Fruit fly (Drosophila melanogaster) whole organism, prepupa: ENCODE measurements around the gene timeout.
A peak's percentile ranks its signal among the peaks of the same experiment; 100 is the strongest.

Experiments
- Blimp-1 ChIP-seq: fragments of 200-800 bp; sonication (Bioruptor generic); optimal IDR thresholded peaks from 3 replicates; lab custom pipeline; 2017; ENCODE audit warnings: missing biosample characterization, missing genetic modification characterization, mild to moderate bottlenecking, moderate library complexity, missing genetic modification reagents
- CG10631 ChIP-seq: fragments of 200-800 bp; sonication (Bioruptor generic); optimal IDR thresholded peaks from 2 replicates; lab custom pipeline; 2016; ENCODE audit warnings: missing biosample characterization, missing genetic modification characterization
- CG10669 ChIP-seq: fragments of 200-800 bp; sonication (Bioruptor generic); optimal IDR thresholded peaks from 3 replicates; lab custom pipeline; 2018; ENCODE audit warnings: missing biosample characterization, mild to moderate bottlenecking, missing genetic modification characterization, moderate library complexity
- CG11294 ChIP-seq: fragments of 200-800 bp; sonication (Bioruptor generic); IDR thresholded peaks from 2 replicates; pipeline ENCODE4 v1.3.6; 2022; ENCODE audit warnings: missing biosample characterization, missing genetic modification characterization
- CG11762 ChIP-seq: fragments of 200-800 bp; sonication (Bioruptor generic); optimal IDR thresholded peaks from 3 replicates; lab custom pipeline; 2016; ENCODE audit warnings: missing biosample characterization, missing genetic modification characterization; ENCODE audit not compliant: insufficient read depth
- CG11902 ChIP-seq: fragments of 200-800 bp; sonication (Bioruptor generic); optimal IDR thresholded peaks from 3 replicates; lab custom pipeline; 2016; ENCODE audit warnings: missing biosample characterization, missing genetic modification characterization
- CG15336 ChIP-seq: fragments of 200-800 bp; sonication (Bioruptor generic); IDR thresholded peaks from 2 replicates; pipeline ENCODE4 v1.3.6; 2022; ENCODE audit warnings: missing biosample characterization, missing genetic modification characterization
- CG1621 ChIP-seq: fragments of 200-800 bp; sonication (Bioruptor generic); optimal IDR thresholded peaks from 3 replicates; lab custom pipeline; 2018; ENCODE audit warnings: missing biosample characterization, mild to moderate bottlenecking, missing genetic modification characterization
- CG16779 ChIP-seq: fragments of 200-800 bp; sonication (Bioruptor generic); optimal IDR thresholded peaks from 3 replicates; lab custom pipeline; 2017; ENCODE audit warnings: missing biosample characterization, mild to moderate bottlenecking, missing genetic modification characterization
- CG31627 ChIP-seq: fragments of 200-800 bp; sonication (Bioruptor generic); optimal IDR thresholded peaks from 3 replicates; lab custom pipeline; 2016; ENCODE audit warnings: missing biosample characterization, missing genetic modification characterization
- CG32006 ChIP-seq: fragments of 200-800 bp; sonication (Bioruptor generic); optimal IDR thresholded peaks from 3 replicates; lab custom pipeline; 2017; ENCODE audit warnings: missing biosample characterization, mild to moderate bottlenecking, missing genetic modification characterization
- CG3919 ChIP-seq: fragments of 200-800 bp; sonication (Bioruptor generic); optimal IDR thresholded peaks from 3 replicates; lab custom pipeline; 2016; ENCODE audit warnings: missing biosample characterization, missing genetic modification characterization
- CG4318 ChIP-seq: fragments of 200-800 bp; sonication (Bioruptor generic); optimal IDR thresholded peaks from 3 replicates; lab custom pipeline; 2017; ENCODE audit warnings: missing biosample characterization, mild to moderate bottlenecking, missing genetic modification characterization
- CG6163 ChIP-seq: fragments of 200-800 bp; sonication (Bioruptor generic); IDR thresholded peaks from 3 replicates; pipeline ENCODE4 v1.3.6; 2022; ENCODE audit warnings: missing biosample characterization, missing genetic modification characterization
- CG6276 ChIP-seq: fragments of 200-800 bp; sonication (Bioruptor generic); optimal IDR thresholded peaks from 2 replicates; lab custom pipeline; 2017; ENCODE audit warnings: missing biosample characterization, mild to moderate bottlenecking, missing genetic modification characterization
- CG6792 ChIP-seq: fragments of 200-800 bp; sonication (Bioruptor generic); optimal IDR thresholded peaks from 3 replicates; lab custom pipeline; 2016; ENCODE audit warnings: missing biosample characterization, missing genetic modification characterization
- CG6808 ChIP-seq: fragments of 200-800 bp; sonication (Bioruptor generic); optimal IDR thresholded peaks from 3 replicates; lab custom pipeline; 2017; ENCODE audit warnings: missing biosample characterization, missing genetic modification characterization, mild to moderate bottlenecking, moderate library complexity, missing genetic modification reagents
- CG6854 ChIP-seq: fragments of 200-800 bp; sonication (Bioruptor generic); optimal IDR thresholded peaks from 2 replicates; lab custom pipeline; 2017; ENCODE audit warnings: missing biosample characterization, mild to moderate bottlenecking, missing genetic modification characterization
- CG8119 ChIP-seq: fragments of 200-800 bp; sonication (Bioruptor generic); IDR thresholded peaks from 3 replicates; pipeline ENCODE4 v1.3.6; 2022; ENCODE audit warnings: missing biosample characterization, missing genetic modification characterization
- CG8319 ChIP-seq: fragments of 200-800 bp; sonication (Bioruptor generic); optimal IDR thresholded peaks from 3 replicates; lab custom pipeline; 2016; ENCODE audit warnings: missing biosample characterization, missing genetic modification characterization
- Eip75B ChIP-seq: fragments of 200-800 bp; sonication (Bioruptor generic); optimal IDR thresholded peaks from 3 replicates; lab custom pipeline; 2016; ENCODE audit warnings: missing biosample characterization, missing genetic modification characterization
- Eip78C ChIP-seq: fragments of 200-800 bp; sonication (Bioruptor generic); peaks from one replicate; lab custom pipeline; 2016; ENCODE audit warnings: missing biosample characterization, missing genetic modification characterization
- Eip93F ChIP-seq: fragments of 200-800 bp; sonication (Bioruptor generic); optimal IDR thresholded peaks from 2 replicates; lab custom pipeline; 2016; ENCODE audit warnings: missing biosample characterization, mild to moderate bottlenecking, missing genetic modification characterization
- Ets21C ChIP-seq: fragments of 200-800 bp; sonication (Bioruptor generic); optimal IDR thresholded peaks from 3 replicates; lab custom pipeline; 2016; ENCODE audit warnings: missing biosample characterization, missing genetic modification characterization
- Ets96B ChIP-seq: fragments of 200-800 bp; optimal IDR thresholded peaks from 2 replicates; lab custom pipeline; 2019; ENCODE audit warnings: missing biosample characterization, mild to moderate bottlenecking, missing genetic modification characterization, moderate library complexity
- Gug ChIP-seq: fragments of 200-800 bp; sonication (Bioruptor generic); IDR thresholded peaks from 2 replicates; pipeline ENCODE4 v1.3.6; 2022; ENCODE audit warnings: missing biosample characterization, missing genetic modification characterization
- Hr38 ChIP-seq: sonication (Bioruptor generic); optimal IDR thresholded peaks from 2 replicates; lab custom pipeline; 2016; ENCODE audit warnings: missing biosample characterization, missing genetic modification characterization
- Hr39 ChIP-seq: fragments of 200-800 bp; sonication (Bioruptor generic); optimal IDR thresholded peaks from 2 replicates; lab custom pipeline; 2016; ENCODE audit warnings: missing biosample characterization, missing genetic modification characterization
- Hr4 ChIP-seq: fragments of 200-800 bp; sonication (Bioruptor generic); optimal IDR thresholded peaks from 3 replicates; lab custom pipeline; 2016; ENCODE audit warnings: missing biosample characterization, missing genetic modification characterization
- Lpt ChIP-seq: fragments of 200-800 bp; sonication (Bioruptor generic); optimal IDR thresholded peaks from 3 replicates; lab custom pipeline; 2016; ENCODE audit warnings: missing biosample characterization, missing genetic modification characterization
- Met ChIP-seq: fragments of 200-800 bp; sonication (Bioruptor generic); optimal IDR thresholded peaks from 3 replicates; lab custom pipeline; 2016; ENCODE audit warnings: missing biosample characterization, missing genetic modification characterization
- OdsH ChIP-seq: fragments of 200-800 bp; sonication (Bioruptor generic); optimal IDR thresholded peaks from 3 replicates; lab custom pipeline; 2016; ENCODE audit warnings: missing biosample characterization, missing genetic modification characterization
- Smox ChIP-seq: fragments of 200-800 bp; sonication (Bioruptor generic); optimal IDR thresholded peaks from 3 replicates; lab custom pipeline; 2016; ENCODE audit warnings: missing biosample characterization, missing genetic modification characterization
- Sox102F ChIP-seq: fragments of 200-800 bp; sonication (Bioruptor generic); optimal IDR thresholded peaks from 2 replicates; lab custom pipeline; 2016; ENCODE audit warnings: missing biosample characterization, mild to moderate bottlenecking, missing genetic modification characterization
- Sox14 ChIP-seq: fragments of 200-800 bp; sonication (Bioruptor generic); optimal IDR thresholded peaks from 3 replicates; lab custom pipeline; 2016; ENCODE audit warnings: missing biosample characterization, missing genetic modification characterization
- Sox15 ChIP-seq: fragments of 200-800 bp; sonication (Bioruptor generic); optimal IDR thresholded peaks from 3 replicates; lab custom pipeline; 2016; ENCODE audit warnings: missing biosample characterization, missing genetic modification characterization
- acj6 ChIP-seq: fragments of 200-800 bp; sonication (Bioruptor generic); optimal IDR thresholded peaks from 3 replicates; lab custom pipeline; 2016; ENCODE audit warnings: missing biosample characterization, missing genetic modification characterization
- cyc ChIP-seq: fragments of 200-800 bp; sonication (Bioruptor generic); optimal IDR thresholded peaks from 3 replicates; lab custom pipeline; 2016; ENCODE audit warnings: missing biosample characterization, missing genetic modification characterization
- dsx ChIP-seq: fragments of 200-800 bp; optimal IDR thresholded peaks from 3 replicates; lab custom pipeline; 2019; ENCODE audit warnings: missing biosample characterization, mild to moderate bottlenecking, missing genetic modification characterization, moderate library complexity; ENCODE audit not compliant: poor library complexity, severe bottlenecking
- eg ChIP-seq: fragments of 200-800 bp; sonication (Bioruptor generic); IDR thresholded peaks from 3 replicates; pipeline ENCODE4 v1.3.6; 2022; ENCODE audit warnings: missing biosample characterization, missing genetic modification characterization
- fd59A ChIP-seq: fragments of 200-800 bp; sonication (Bioruptor generic); optimal IDR thresholded peaks from 2 replicates; lab custom pipeline; 2017; ENCODE audit warnings: missing biosample characterization, mild to moderate bottlenecking, missing genetic modification characterization, missing genetic modification reagents
- fd85E ChIP-seq: fragments of 200-800 bp; sonication (Bioruptor generic); optimal IDR thresholded peaks from 3 replicates; lab custom pipeline; 2016; ENCODE audit warnings: missing biosample characterization, missing genetic modification characterization
- fkh ChIP-seq: fragments of 200-800 bp; sonication (Bioruptor generic); optimal IDR thresholded peaks from 3 replicates; lab custom pipeline; 2017; ENCODE audit warnings: missing biosample characterization, mild to moderate bottlenecking, missing genetic modification characterization, moderate library complexity
- lz ChIP-seq: fragments of 200-800 bp; sonication (Bioruptor generic); optimal IDR thresholded peaks from 3 replicates; lab custom pipeline; 2016; ENCODE audit warnings: missing biosample characterization, missing genetic modification characterization
- pdm3 ChIP-seq: fragments of 200-800 bp; sonication (Bioruptor generic); optimal IDR thresholded peaks from 3 replicates; lab custom pipeline; 2016; ENCODE audit warnings: missing biosample characterization, missing genetic modification characterization
- ss ChIP-seq, 2 experiments: fragments of 200-800 bp; sonication (Bioruptor generic); optimal IDR thresholded peaks; 2 replicates in 1 of 2; 3 replicates in 1 of 2; lab custom pipeline; 2017 to 2018; ENCODE audit warnings: mild to moderate bottlenecking in 2 of 2, missing biosample characterization in 2 of 2, missing genetic modification characterization in 2 of 2, moderate library complexity in 1 of 2
- svp ChIP-seq: fragments of 200-800 bp; sonication (Bioruptor generic); peaks from one replicate; lab custom pipeline; 2016; ENCODE audit warnings: missing biosample characterization, missing genetic modification characterization
- topi ChIP-seq: fragments of 200-800 bp; sonication (Bioruptor generic); optimal IDR thresholded peaks from 3 replicates; lab custom pipeline; 2016; ENCODE audit warnings: missing biosample characterization, missing genetic modification characterization
- vri ChIP-seq: fragments of 200-800 bp; sonication (Bioruptor generic); optimal IDR thresholded peaks from 3 replicates; lab custom pipeline; 2016; ENCODE audit warnings: missing biosample characterization, mild to moderate bottlenecking, missing genetic modification characterization

Gene timeout

DNA sequence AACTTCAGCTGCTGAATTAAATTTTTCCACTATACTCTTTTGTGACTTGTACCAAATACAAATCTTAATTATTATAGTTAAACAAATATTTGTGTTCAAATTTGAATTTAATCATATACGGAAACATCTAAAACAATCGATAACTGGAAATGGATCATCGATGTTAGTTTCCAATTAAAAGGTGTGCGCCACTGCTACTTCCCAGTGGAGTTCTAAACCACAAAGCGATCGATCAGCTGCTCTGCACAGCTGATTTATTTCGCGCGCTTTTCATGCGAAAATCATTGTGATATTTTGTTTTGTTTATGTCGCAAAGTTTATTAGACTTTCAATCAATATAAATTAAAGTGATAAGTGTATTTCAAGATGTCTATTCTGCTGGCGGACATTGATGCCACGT lies at the start of gene timeout:
Gene timeout (plus strand): TSS at position 257 of the 400 bp plus-strand sequence.
- peak; percentile 30 for TF ChIP-seq CG1621 (tag; lab: Kevin White, UChicago)
- no peak for TF ChIP-seq svp (GFP tag; lab: Kevin White, UChicago)
- TF ChIP-seq fkh (GFP tag; lab: Kevin White, UChicago), result peak; percentile 44
- peak; percentile 11 for TF ChIP-seq dsx (GFP tag; lab: Kevin White, UChicago)
- TF ChIP-seq fd85E, result no peak
- no peak for TF ChIP-seq CG6276 (GFP tag; lab: Kevin White, UChicago)
- TF ChIP-seq cyc (GFP tag; lab: Kevin White, UChicago), result no peak
- TF ChIP-seq CG6163 (GFP tag; lab: Robert Waterston, UW), result no peak
- TF ChIP-seq CG11294 (GFP tag; lab: Robert Waterston, UW), result no peak
- peak; percentile 56 for TF ChIP-seq Eip78C (GFP tag; lab: Kevin White, UChicago)

DNA sequence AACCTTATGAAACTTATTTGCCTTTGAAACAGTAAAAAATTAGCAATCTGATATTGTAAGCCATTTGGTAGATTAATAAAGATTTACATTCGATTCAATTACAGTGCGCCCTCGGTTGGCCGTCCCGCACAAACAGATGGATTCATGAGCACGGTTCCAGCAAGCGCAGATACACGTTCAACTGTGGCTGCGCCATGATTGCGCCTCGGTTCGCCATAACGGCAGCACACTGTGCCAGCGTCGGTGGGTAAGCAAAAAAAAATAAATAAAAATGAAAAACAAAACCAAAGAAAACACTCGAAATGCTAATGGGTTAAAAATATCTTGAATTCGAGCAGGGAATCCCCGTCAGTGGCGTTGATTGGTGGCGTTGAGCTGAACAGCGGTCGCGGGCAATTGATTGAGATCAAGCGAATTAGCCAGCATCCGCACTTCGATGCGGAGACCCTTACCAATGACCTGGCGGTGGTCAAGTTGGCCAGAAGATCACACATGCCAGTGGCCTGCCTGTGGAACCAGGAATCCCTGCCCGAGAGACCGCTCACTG lies 49.3 kb upstream of the timeout start:
- no peak for TF ChIP-seq vri (GFP tag; lab: Kevin White, UChicago)
- no peak for TF ChIP-seq dsx (GFP tag; lab: Kevin White, UChicago)
- no peak for TF ChIP-seq Gug (GFP tag; lab: Robert Waterston, UW)
- no peak for TF ChIP-seq Hr38
- TF ChIP-seq CG11902 (GFP tag; lab: Kevin White, UChicago), result no peak
- no peak for TF ChIP-seq OdsH (GFP tag; lab: Kevin White, UChicago)
- peak; percentile 30 for TF ChIP-seq topi (GFP tag; lab: Kevin White, UChicago)
- TF ChIP-seq CG15336, result no peak
- TF ChIP-seq CG8319 (GFP tag; lab: Kevin White, UChicago), result no peak
- no peak for TF ChIP-seq CG1621 (tag; lab: Kevin White, UChicago)
- TF ChIP-seq CG3919 (GFP tag; lab: Kevin White, UChicago), result no peak
- no peak for TF ChIP-seq CG4318 (GFP tag; lab: Kevin White, UChicago)
- TF ChIP-seq CG32006 (GFP tag; lab: Kevin White, UChicago), result no peak
- TF ChIP-seq Eip75B (GFP tag; lab: Kevin White, UChicago), result no peak
- peak; percentile 12 for TF ChIP-seq pdm3 (GFP tag; lab: Kevin White, UChicago)
- no peak for TF ChIP-seq Sox15 (GFP tag; lab: Kevin White, UChicago)
- no peak for TF ChIP-seq Lpt
- TF ChIP-seq Blimp-1 (GFP tag; lab: Kevin White, UChicago), result no peak
- peak; percentile 17 for TF ChIP-seq cyc (GFP tag; lab: Kevin White, UChicago)
- peak; percentile 51 for TF ChIP-seq Met
- 0 out of 3 replicates have a peak, but pooled peaks have one; percentile 32 for TF ChIP-seq CG8119
- peak; percentile 24 for TF ChIP-seq Sox14
- TF ChIP-seq Ets21C (GFP tag; lab: Kevin White, UChicago), result no peak
- TF ChIP-seq Smox (GFP tag; lab: Kevin White, UChicago), result peak; percentile 22
- TF ChIP-seq CG11762 (GFP tag; lab: Kevin White, UChicago), result no peak
- peak; percentile 51 for TF ChIP-seq Hr39 (GFP tag; lab: Kevin White, UChicago)
- TF ChIP-seq CG31627 (GFP tag; lab: Kevin White, UChicago), result peak; percentile 43
- no peak for TF ChIP-seq CG6276 (GFP tag; lab: Kevin White, UChicago)
- TF ChIP-seq CG10631 (GFP tag; lab: Kevin White, UChicago), result no peak
- peak; percentile 54; the same call in 2 of the 3 replicates for TF ChIP-seq CG6163 (GFP tag; lab: Robert Waterston, UW)
- no peak for TF ChIP-seq fkh (GFP tag; lab: Kevin White, UChicago)
- peak; percentile 24 for TF ChIP-seq lz (GFP tag; lab: Kevin White, UChicago)
- TF ChIP-seq CG6808 (GFP tag; lab: Kevin White, UChicago), result peak; percentile 16
- TF ChIP-seq CG10669 (GFP tag; lab: Kevin White, UChicago), result no peak
- no peak for TF ChIP-seq acj6 (GFP tag; lab: Kevin White, UChicago)
- no peak for TF ChIP-seq CG6854 (GFP tag; lab: Kevin White, UChicago)
- no peak for TF ChIP-seq fd59A (GFP tag; lab: Kevin White, UChicago)
- peak; percentile 8 for TF ChIP-seq Sox102F (GFP tag; lab: Kevin White, UChicago)
- no peak for TF ChIP-seq CG16779 (tag; lab: Kevin White, UChicago)
- TF ChIP-seq Ets96B (tag; lab: Kevin White, UChicago), result no peak
- no peak for TF ChIP-seq CG6792
- peak; percentile 57 for TF ChIP-seq Eip78C (GFP tag; lab: Kevin White, UChicago)
- TF ChIP-seq eg (GFP tag; lab: Robert Waterston, UW), result peak; percentile 57; the same call in 2 of the 3 replicates
- no peak for TF ChIP-seq Eip93F (GFP tag; lab: Kevin White, UChicago)
- no peak for TF ChIP-seq ss (GFP tag; optimal IDR thresholded peaks at IDR 0.05; lab: Kevin White, UChicago)
- no peak for TF ChIP-seq Hr4 (GFP tag; lab: Kevin White, UChicago)
